Fruit fly (Drosophila melanogaster) whole organism, embryonic: ENCODE results near the gene CG3513.

ENCODE experiments used
- B-H1 ChIP-seq: fragments of 200-800 bp; sonication (Bioruptor generic); IDR thresholded peaks from 3 replicates; pipeline ENCODE4 v1.3.6; 2022; ENCODE audit warnings: missing biosample characterization, missing genetic modification characterization
- CG13424 ChIP-seq: fragments of 200-800 bp; sonication (Bioruptor generic); optimal IDR thresholded peaks from 2 replicates; lab custom pipeline; 2019; ENCODE audit warnings: missing biosample characterization, mild to moderate bottlenecking, missing genetic modification characterization, moderate library complexity
- CG1832 ChIP-seq: fragments of 200-800 bp; sonication (Bioruptor generic); optimal IDR thresholded peaks from 2 replicates; lab custom pipeline; 2017; ENCODE audit warnings: missing biosample characterization, mild to moderate bottlenecking, missing genetic modification characterization, inconsistent platforms
- CG2199 ChIP-seq: fragments of 200-800 bp; sonication (Bioruptor generic); IDR thresholded peaks from 3 replicates; pipeline ENCODE4 v1.3.6; 2022; ENCODE audit warnings: missing biosample characterization, missing genetic modification characterization
- CG4707 ChIP-seq: fragments of 200-800 bp; sonication (Bioruptor generic); optimal IDR thresholded peaks from 2 replicates; lab custom pipeline; 2018; ENCODE audit warnings: missing biosample characterization, mild to moderate bottlenecking, missing genetic modification characterization, moderate library complexity
- Dbx ChIP-seq: fragments of 200-800 bp; sonication (Bioruptor generic); IDR thresholded peaks from 3 replicates; pipeline ENCODE4 v1.3.6; 2022; ENCODE audit warnings: missing biosample characterization, missing genetic modification characterization
- hbn ChIP-seq: fragments of 200-800 bp; sonication (Bioruptor generic); IDR thresholded peaks from 2 replicates; pipeline ENCODE4 v1.3.6; 2022; ENCODE audit warnings: missing biosample characterization, missing genetic modification characterization; ENCODE audit not compliant: partially characterized antibody
- lbe ChIP-seq: fragments of 200-800 bp; sonication (Bioruptor generic); optimal IDR thresholded peaks from 2 replicates; lab custom pipeline; 2016; ENCODE audit warnings: missing biosample characterization, mild to moderate bottlenecking, missing genetic modification characterization
- pan ChIP-seq, 4 experiments: fragments of >200 bp in 3 of 4; fragments of 200-800 bp in 1 of 4; sonication (Bioruptor generic) in 1 of 4; optimal IDR thresholded peaks in 3 of 4; IDR thresholded peaks in 1 of 4; 2 replicates each; pipeline versions ENCODE4 v1.3.6 to Lab custom; 2017 to 2022; ENCODE audit warnings: missing biosample characterization in 2 of 4, missing genetic modification characterization in 2 of 4, mixed read lengths in 1 of 4

The CG3513 gene

dm6 chr2L:3646041-3646440 is 46.9 kb downstream of the CG3513 start (continued):
- TF ChIP-seq pan (optimal IDR thresholded peaks at IDR 0.05; lab: Kevin White, UChicago) (no peak), pan (GFP tag; optimal IDR thresholded peaks at IDR 0.05 in 1 of 2, IDR thresholded peaks at IDR 0.05 in 1 of 2) (no peak), CG13424 (tag; lab: Kevin White, UChicago) (no peak), hbn (GFP tag; lab: Robert Waterston, UW) (peak; percentile 52), B-H1 (no peak), CG4707 (GFP tag; lab: Kevin White, UChicago) (no peak), CG2199 (no peak), lbe (GFP tag; lab: Kevin White, UChicago) (no peak), CG1832 (no peak)

- TF ChIP-seq Dbx, result no peak
Observed at dm6 chr2L:3645339-3645738, 47.6 kb downstream of the CG3513 start.
